Fruit fly (Drosophila melanogaster) whole organism, pupa: Measurements from ENCODE around the gene CG31098.

ENCODE experiments used
- CG10348 ChIP-seq: fragments of 200-800 bp; sonication (Bioruptor generic); IDR thresholded peaks from 2 replicates; pipeline ENCODE4 v1.3.6; 2022; ENCODE audit warnings: missing biosample characterization, missing genetic modification characterization
- CG12605 ChIP-seq: fragments of 200-800 bp; sonication (Bioruptor generic); IDR thresholded peaks from 2 replicates; pipeline ENCODE4 v1.3.6; 2022; ENCODE audit warnings: missing biosample characterization, missing genetic modification characterization
- CG13204 ChIP-seq: fragments of 200-800 bp; sonication (Bioruptor generic); optimal IDR thresholded peaks from 2 replicates; lab custom pipeline; 2018; ENCODE audit warnings: missing biosample characterization, mild to moderate bottlenecking, missing genetic modification characterization, moderate library complexity
- CG14655 ChIP-seq: fragments of 200-800 bp; sonication (Bioruptor generic); optimal IDR thresholded peaks from 3 replicates; lab custom pipeline; 2017; ENCODE audit warnings: mild to moderate bottlenecking, missing biosample characterization, missing genetic modification reagents, missing genetic modification characterization
- CG15710 ChIP-seq: fragments of 200-800 bp; sonication (Bioruptor generic); optimal IDR thresholded peaks from 2 replicates; lab custom pipeline; 2018; ENCODE audit warnings: missing biosample characterization, mild to moderate bottlenecking, missing genetic modification characterization, moderate library complexity
- CG17806 ChIP-seq: fragments of 200-800 bp; sonication (Bioruptor generic); optimal IDR thresholded peaks from 2 replicates; lab custom pipeline; 2018; ENCODE audit warnings: missing biosample characterization, mild to moderate bottlenecking, missing genetic modification characterization, moderate library complexity
- CG32121 ChIP-seq: fragments of 200-800 bp; sonication (Bioruptor generic); IDR thresholded peaks from 2 replicates; pipeline ENCODE4 v1.3.6; 2022; ENCODE audit warnings: missing biosample characterization, missing genetic modification characterization
- CG34367 ChIP-seq: fragments of 200-800 bp; sonication (Bioruptor generic); optimal IDR thresholded peaks from 2 replicates; lab custom pipeline; 2018; ENCODE audit warnings: missing biosample characterization, mild to moderate bottlenecking, missing genetic modification characterization
- CG4496 ChIP-seq: fragments of 200-800 bp; sonication (Bioruptor generic); IDR thresholded peaks from 3 replicates; pipeline ENCODE4 v1.3.6; 2022; ENCODE audit warnings: missing biosample characterization, missing genetic modification characterization
- CG8159 ChIP-seq: fragments of 200-800 bp; sonication (Bioruptor generic); optimal IDR thresholded peaks from 3 replicates; lab custom pipeline; 2018; ENCODE audit warnings: missing biosample characterization, mild to moderate bottlenecking, missing genetic modification characterization, moderate library complexity
- CG8301 ChIP-seq: fragments of 200-800 bp; sonication (Bioruptor generic); optimal IDR thresholded peaks from 2 replicates; lab custom pipeline; 2018; ENCODE audit warnings: missing biosample characterization, mild to moderate bottlenecking, missing genetic modification characterization
- CG9948 ChIP-seq: fragments of 200-800 bp; sonication (Bioruptor generic); optimal IDR thresholded peaks from 2 replicates; lab custom pipeline; 2018; ENCODE audit warnings: missing biosample characterization, mild to moderate bottlenecking, missing genetic modification characterization, moderate library complexity
- D1 ChIP-seq: fragments of 200-800 bp; sonication (Bioruptor generic); optimal IDR thresholded peaks from 2 replicates; lab custom pipeline; 2018; ENCODE audit warnings: missing biosample characterization, mild to moderate bottlenecking, missing genetic modification characterization, moderate library complexity
- EcR ChIP-seq: fragments of 200-800 bp; sonication (Bioruptor generic); optimal IDR thresholded peaks from 3 replicates; lab custom pipeline; 2019; ENCODE audit warnings: missing biosample characterization, missing genetic modification characterization, mild to moderate bottlenecking, moderate library complexity, missing genetic modification reagents
- Ets98B ChIP-seq: fragments of 200-800 bp; sonication (Bioruptor generic); IDR thresholded peaks from 2 replicates; pipeline ENCODE4 v1.3.6; 2022; ENCODE audit warnings: missing biosample characterization, missing genetic modification characterization
- Pif1A ChIP-seq: fragments of 200-800 bp; sonication (Bioruptor generic); optimal IDR thresholded peaks from 3 replicates; lab custom pipeline; 2016; ENCODE audit warnings: missing biosample characterization, missing genetic modification characterization
- Pif1B ChIP-seq: fragments of 200-800 bp; sonication (Bioruptor generic); optimal IDR thresholded peaks from 3 replicates; lab custom pipeline; 2016; ENCODE audit warnings: missing biosample characterization, missing genetic modification characterization
- Snoo ChIP-seq: fragments of 200-800 bp; sonication (Bioruptor generic); optimal IDR thresholded peaks from 3 replicates; lab custom pipeline; 2017; ENCODE audit warnings: missing biosample characterization, mild to moderate bottlenecking, missing genetic modification characterization, inconsistent platforms
- fd96Ca ChIP-seq: fragments of 200-800 bp; sonication (Bioruptor generic); IDR thresholded peaks from 3 replicates; pipeline ENCODE4 v1.3.6; 2022; ENCODE audit warnings: missing biosample characterization, missing genetic modification characterization
- gl ChIP-seq: fragments of 200-800 bp; sonication (Bioruptor generic); optimal IDR thresholded peaks from 2 replicates; lab custom pipeline; 2018; ENCODE audit warnings: missing biosample characterization, mild to moderate bottlenecking, missing genetic modification characterization
- rn ChIP-seq: fragments of 200-800 bp; sonication (Bioruptor generic); IDR thresholded peaks from 2 replicates; pipeline ENCODE4 v1.3.6; 2022; ENCODE audit warnings: missing biosample characterization, missing genetic modification characterization

Gene CG31098

dm6 chr3R:25302239-25302638 lies 9.5 kb upstream of the CG31098 start, which contains the start of gene CG31370:
Gene CG31370 (plus strand): TSS chr3R:25302464.
- TF ChIP-seq CG32121 (GFP tag; lab: Robert Waterston, UW) (no peak), fd96Ca (GFP tag; lab: Robert Waterston, UW) (no peak), CG10348 (no peak), D1 (tag; lab: Kevin White, UChicago) (no peak), CG15710 (tag; lab: Kevin White, UChicago) (no peak), CG4496 (GFP tag; lab: Robert Waterston, UW) (no peak), Pif1A (GFP tag; lab: Kevin White, UChicago) (no peak), CG34367 (tag; lab: Kevin White, UChicago) (no peak), gl (no peak), Ets98B (no peak), rn (GFP tag; lab: Robert Waterston, UW) (no peak), EcR (GFP tag; lab: Kevin White, UChicago) (no peak), CG14655 (GFP tag; lab: Kevin White, UChicago) (no peak), CG9948 (tag; lab: Kevin White, UChicago) (no peak), CG8301 (tag; lab: Kevin White, UChicago) (no peak), CG8159 (tag; lab: Kevin White, UChicago) (no peak), Pif1B (GFP tag; lab: Kevin White, UChicago) (no peak), CG17806 (tag; lab: Kevin White, UChicago) (no peak)

DNA sequence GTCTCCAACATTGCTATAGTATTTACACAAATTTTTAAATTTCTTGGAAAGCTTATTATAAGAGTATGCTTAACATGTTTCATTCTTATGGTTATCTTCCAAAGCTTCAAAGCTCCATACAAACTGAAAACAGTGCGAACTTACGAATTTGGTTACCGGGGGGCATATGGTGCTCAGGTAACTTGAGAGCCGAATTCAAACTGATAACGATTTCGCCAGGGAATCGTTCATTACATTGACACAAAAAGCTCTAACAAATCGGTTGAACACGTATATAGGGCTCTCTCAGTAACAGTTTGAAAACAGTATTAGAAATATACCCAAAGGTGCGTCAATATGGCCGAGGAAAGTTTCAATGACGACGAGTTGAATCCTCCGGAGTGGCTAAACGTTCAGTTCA lies 7.8 kb upstream of the CG31098 start, which contains the start of gene CG13659:
Gene CG13659 (plus strand): TSS at position 317 of the 400 bp plus-strand sequence.
- TF ChIP-seq fd96Ca (GFP tag; lab: Robert Waterston, UW) (no peak), CG32121 (GFP tag; lab: Robert Waterston, UW) (no peak), CG8301 (tag; lab: Kevin White, UChicago) (no peak), CG34367 (tag; lab: Kevin White, UChicago) (no peak), rn (GFP tag; lab: Robert Waterston, UW) (no peak), CG15710 (tag; lab: Kevin White, UChicago) (no peak), Pif1A (GFP tag; lab: Kevin White, UChicago) (no peak), CG10348 (no peak), gl (no peak), EcR (GFP tag; lab: Kevin White, UChicago) (no peak), Snoo (tag; lab: Kevin White, UChicago) (no peak), CG4496 (GFP tag; lab: Robert Waterston, UW) (no peak), D1 (tag; lab: Kevin White, UChicago) (no peak), CG12605 (GFP tag; lab: Robert Waterston, UW) (no peak), CG8159 (tag; lab: Kevin White, UChicago) (no peak), CG9948 (tag; lab: Kevin White, UChicago) (no peak), CG17806 (tag; lab: Kevin White, UChicago) (no peak), CG14655 (GFP tag; lab: Kevin White, UChicago) (no peak)

- TF ChIP-seq CG12605 (GFP tag; lab: Robert Waterston, UW) = no peak
- TF ChIP-seq EcR (GFP tag; lab: Kevin White, UChicago) = no peak
- TF ChIP-seq CG4496 (GFP tag; lab: Robert Waterston, UW) = no peak
- no peak for TF ChIP-seq CG17806 (tag; lab: Kevin White, UChicago)
- no peak for TF ChIP-seq Snoo (tag; lab: Kevin White, UChicago)
- no peak for TF ChIP-seq Ets98B
- TF ChIP-seq CG34367 (tag; lab: Kevin White, UChicago) = no peak
- no peak for TF ChIP-seq Pif1B (GFP tag; lab: Kevin White, UChicago)
- no peak for TF ChIP-seq gl
- TF ChIP-seq CG15710 (tag; lab: Kevin White, UChicago) = no peak
- no peak for TF ChIP-seq rn (GFP tag; lab: Robert Waterston, UW)
- no peak for TF ChIP-seq CG10348
- TF ChIP-seq, all 21 proteins: peak for 0
These were observed 6.8 kb upstream of the CG31098 start, which contains the start of gene CG31288 for dm6 chr3R:25299507-25299964. Gene CG31288 (minus strand): TSS chr3R:25299557.

DNA sequence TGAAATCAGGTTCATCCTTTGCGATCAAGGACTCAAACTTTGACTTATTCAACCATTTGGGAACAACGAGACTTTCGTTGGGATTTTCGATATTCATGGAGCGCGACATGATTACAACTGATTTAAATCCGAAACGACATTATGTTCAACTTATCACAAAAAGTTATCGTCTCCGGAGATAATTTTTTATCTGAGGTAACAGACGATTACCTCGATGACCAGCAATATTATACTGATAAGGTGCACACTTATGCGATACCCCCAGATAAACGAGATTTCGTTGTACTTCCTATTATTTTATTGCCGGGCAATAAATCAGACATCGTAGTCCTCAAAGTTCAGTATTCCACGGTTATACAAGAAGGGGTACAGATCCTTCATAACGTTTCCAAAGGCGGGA lies 4.9 kb upstream of the CG31098 start, which contains the start of gene CG31097:
Gene CG31097 (minus strand): TSS at position 101 of the 400 bp plus-strand sequence.
- TF ChIP-seq Snoo (tag; lab: Kevin White, UChicago) (no peak), CG13204 (GFP tag; lab: Kevin White, UChicago) (no peak), CG9948 (tag; lab: Kevin White, UChicago) (no peak), CG4496 (GFP tag; lab: Robert Waterston, UW) (no peak), CG8301 (tag; lab: Kevin White, UChicago) (no peak), D1 (tag; lab: Kevin White, UChicago) (no peak), CG14655 (GFP tag; lab: Kevin White, UChicago) (no peak), CG32121 (GFP tag; lab: Robert Waterston, UW) (no peak), Pif1B (GFP tag; lab: Kevin White, UChicago) (no peak), Pif1A (GFP tag; lab: Kevin White, UChicago) (no peak), gl (no peak), CG15710 (tag; lab: Kevin White, UChicago) (no peak), rn (GFP tag; lab: Robert Waterston, UW) (no peak)

DNA sequence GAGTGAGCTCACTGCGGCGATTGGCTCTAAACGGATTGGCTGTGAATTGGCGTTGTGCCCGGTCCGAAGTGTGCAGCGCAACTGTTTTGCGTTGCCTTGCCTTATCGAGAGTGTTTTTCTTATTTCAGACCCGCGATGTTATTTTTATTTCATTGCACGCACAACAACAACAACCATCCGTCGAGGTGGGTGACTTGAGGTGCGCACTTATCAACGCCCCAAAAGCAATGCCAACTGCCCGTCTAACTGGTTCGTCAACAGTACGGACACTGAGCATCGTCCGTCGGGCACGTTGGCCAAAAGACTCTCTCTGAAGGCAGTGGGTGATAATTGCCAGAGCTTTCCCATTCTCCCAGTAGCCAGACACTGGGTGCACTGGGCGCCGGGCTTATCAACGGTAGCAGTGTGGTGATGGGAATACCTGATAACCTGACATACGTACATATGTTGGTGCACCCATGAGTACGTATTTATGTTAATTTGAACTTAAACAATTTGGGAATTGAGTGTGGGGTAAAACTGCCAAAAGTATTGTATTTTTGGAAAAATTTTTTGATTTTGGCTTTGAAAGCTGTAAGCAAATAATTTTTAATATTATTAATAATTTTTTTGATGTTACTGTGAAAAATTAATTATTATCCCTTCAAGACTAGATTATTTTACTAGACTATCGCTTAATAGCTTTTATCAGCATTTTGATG lies 2.7 kb upstream of the CG31098 start, which contains the start of gene CG31102:
Gene CG31102 (minus strand): TSS at position 275 of the 701 bp plus-strand sequence.
- no peak for TF ChIP-seq CG4496 (GFP tag; lab: Robert Waterston, UW)
- no peak for TF ChIP-seq CG14655 (GFP tag; lab: Kevin White, UChicago)
- TF ChIP-seq CG13204 (GFP tag; lab: Kevin White, UChicago) = no peak
- TF ChIP-seq CG10348 = no peak
- TF ChIP-seq CG32121 (GFP tag; lab: Robert Waterston, UW) = peak; percentile 43; the same call in 1 of the 2 replicates
- TF ChIP-seq EcR (GFP tag; lab: Kevin White, UChicago) = peak; percentile 63
- TF ChIP-seq, all 21 proteins: peak for 2
